Fruit fly (Drosophila melanogaster) whole organism, wandering third instar larva: ENCODE measurements around the gene Gs1l.

Experiments
- Abd-B ChIP-seq: fragments of >200 bp; optimal IDR thresholded peaks from 2 replicates; lab custom pipeline; 2017; ENCODE audit warnings: missing biosample characterization, missing genetic modification characterization
- CG32264 ChIP-seq: fragments of 200-800 bp; sonication (Bioruptor generic); optimal IDR thresholded peaks from 2 replicates; lab custom pipeline; 2016; ENCODE audit warnings: missing biosample characterization, missing genetic modification characterization
- CG9705 ChIP-seq: fragments of 200-800 bp; sonication (Bioruptor generic); optimal IDR thresholded peaks from 2 replicates; lab custom pipeline; 2018; ENCODE audit warnings: missing biosample characterization, mild to moderate bottlenecking, missing genetic modification characterization
- CrebA ChIP-seq: fragments of 200-800 bp; sonication (Bioruptor generic); optimal IDR thresholded peaks from 2 replicates; lab custom pipeline; 2016; ENCODE audit warnings: missing biosample characterization, mild to moderate bottlenecking, missing genetic modification characterization, borderline replicate concordance
- Dfd ChIP-seq: fragments of >200 bp; optimal IDR thresholded peaks from 2 replicates; lab custom pipeline; 2017; ENCODE audit warnings: missing biosample characterization, missing genetic modification characterization
- Dif ChIP-seq: fragments of 200-275, 200-300 bp; sonication (Bioruptor generic); optimal IDR thresholded peaks from 2 replicates; lab custom pipeline; 2018; ENCODE audit warnings: missing biosample characterization, missing genetic modification characterization; ENCODE audit not compliant: partially characterized antibody
- GATAd ChIP-seq: sonication (Bioruptor generic); optimal IDR thresholded peaks from 2 replicates; lab custom pipeline; 2016; ENCODE audit warnings: missing biosample characterization, missing genetic modification characterization
- HLH106 ChIP-seq: fragments of 200-800 bp; optimal IDR thresholded peaks from 3 replicates; lab custom pipeline; 2019; ENCODE audit warnings: missing biosample characterization, mild to moderate bottlenecking, missing genetic modification characterization, moderate library complexity
- Hnf4 ChIP-seq: fragments of 200-800 bp; sonication (Bioruptor generic); optimal IDR thresholded peaks from 2 replicates; lab custom pipeline; 2016; ENCODE audit warnings: missing biosample characterization, mild to moderate bottlenecking, missing genetic modification characterization
- Hr83 ChIP-seq: fragments of 200-300 bp; sonication (Bioruptor generic); optimal IDR thresholded peaks from 2 replicates; lab custom pipeline; 2016; ENCODE audit warnings: missing biosample characterization, mild to moderate bottlenecking, missing genetic modification characterization, moderate library complexity; ENCODE audit not compliant: poor library complexity, severe bottlenecking
- Jra ChIP-seq: sonication (Bioruptor generic); optimal IDR thresholded peaks from 2 replicates; lab custom pipeline; 2016; ENCODE audit warnings: missing biosample characterization, missing genetic modification characterization
- Mio ChIP-seq: sonication (Bioruptor generic); optimal IDR thresholded peaks from 2 replicates; lab custom pipeline; 2016; ENCODE audit warnings: missing biosample characterization, missing genetic modification characterization
- Myc ChIP-seq: fragments of >200 bp; optimal IDR thresholded peaks from 2 replicates; lab custom pipeline; 2017
- N ChIP-seq: fragments of >200 bp; optimal IDR thresholded peaks from 2 replicates; lab custom pipeline; 2018; ENCODE audit warnings: missing biosample characterization, missing external identifiers, missing genetic modification characterization
- OdsH ChIP-seq: fragments of 200-800 bp; sonication (Bioruptor generic); optimal IDR thresholded peaks from 2 replicates; lab custom pipeline; 2016; ENCODE audit warnings: missing biosample characterization, mild to moderate bottlenecking, missing genetic modification characterization
- Rel ChIP-seq, 2 experiments: fragments of 200-800 bp; sonication (Bioruptor generic) in 1 of 2; optimal IDR thresholded peaks; 2 replicates in 1 of 2; 3 replicates in 1 of 2; lab custom pipeline; 2016 to 2019; ENCODE audit warnings: mild to moderate bottlenecking in 2 of 2, missing biosample characterization in 2 of 2, missing genetic modification characterization in 2 of 2, moderate library complexity in 1 of 2
- Sp1 ChIP-seq: fragments of 200-800 bp; sonication (Bioruptor generic); optimal IDR thresholded peaks from 3 replicates; lab custom pipeline; 2019; ENCODE audit warnings: missing biosample characterization, mild to moderate bottlenecking, missing genetic modification characterization, moderate library complexity
- Vsx2 ChIP-seq: fragments of 200-300, 225-300 bp; sonication (Bioruptor generic); optimal IDR thresholded peaks from 2 replicates; lab custom pipeline; 2018; ENCODE audit warnings: missing biosample characterization, missing genetic modification characterization; ENCODE audit not compliant: partially characterized antibody
- br ChIP-seq: fragments of 200-800 bp; sonication (Bioruptor generic); optimal IDR thresholded peaks from 2 replicates; lab custom pipeline; 2016; ENCODE audit warnings: missing biosample characterization, missing genetic modification characterization
- brk ChIP-seq: fragments of 200-800 bp; sonication (Bioruptor generic); optimal IDR thresholded peaks from 2 replicates; lab custom pipeline; 2016; ENCODE audit warnings: missing biosample characterization, mild to moderate bottlenecking, missing genetic modification characterization
- dl ChIP-seq, 2 experiments: fragments of 175-275, 200-275 bp in 1 of 2; fragments of 200-275 bp in 1 of 2; sonication (Bioruptor generic); optimal IDR thresholded peaks; lab custom pipeline; 2018; ENCODE audit warnings: mild to moderate bottlenecking in 2 of 2, missing biosample characterization in 2 of 2, missing genetic modification characterization in 2 of 2, moderate library complexity in 2 of 2; ENCODE audit not compliant: partially characterized antibody in 2 of 2, insufficient read depth in 1 of 2
- dmrt93B ChIP-seq: fragments of 200-800 bp; sonication (Bioruptor generic); optimal IDR thresholded peaks from 2 replicates; lab custom pipeline; 2018; ENCODE audit warnings: missing biosample characterization, mild to moderate bottlenecking, missing genetic modification characterization
- dsf ChIP-seq: sonication (Bioruptor generic); optimal IDR thresholded peaks from 2 replicates; lab custom pipeline; 2016; ENCODE audit warnings: missing biosample characterization, missing genetic modification characterization, borderline replicate concordance
- ey ChIP-seq: fragments of 200-800 bp; sonication (Bioruptor generic); optimal IDR thresholded peaks from 2 replicates; lab custom pipeline; 2016; ENCODE audit warnings: missing biosample characterization, missing genetic modification characterization
- foxo ChIP-seq, 2 experiments: fragments of 200-800 bp; sonication (Bioruptor generic); optimal IDR thresholded peaks; 2 replicates in 1 of 2; 3 replicates in 1 of 2; lab custom pipeline; 2016 to 2017; ENCODE audit warnings: missing biosample characterization in 2 of 2, missing genetic modification characterization in 2 of 2
- fru ChIP-seq: fragments of 200-800 bp; sonication (Bioruptor generic); optimal IDR thresholded peaks from 3 replicates; lab custom pipeline; 2016; ENCODE audit warnings: missing biosample characterization, mild to moderate bottlenecking, missing genetic modification characterization
- h ChIP-seq: fragments of 200-800 bp; sonication (Bioruptor generic); optimal IDR thresholded peaks from 3 replicates; lab custom pipeline; 2016; ENCODE audit warnings: missing biosample characterization, mild to moderate bottlenecking, missing genetic modification characterization
- jim ChIP-seq: fragments of 175-275, 200-325 bp; sonication (Bioruptor generic); optimal IDR thresholded peaks from 2 replicates; lab custom pipeline; 2016; ENCODE audit warnings: missing biosample characterization, mild to moderate bottlenecking, missing genetic modification characterization
- lola ChIP-seq: fragments of >200 bp; optimal IDR thresholded peaks from 2 replicates; lab custom pipeline; 2017; ENCODE audit warnings: missing biosample characterization, missing genetic modification characterization
- rgr ChIP-seq: fragments of 200-800 bp; sonication (Bioruptor generic); optimal IDR thresholded peaks from 3 replicates; lab custom pipeline; 2016; ENCODE audit warnings: missing biosample characterization, mild to moderate bottlenecking, missing genetic modification characterization
- sage ChIP-seq: fragments of 200-800 bp; sonication (Bioruptor generic); optimal IDR thresholded peaks from 2 replicates; lab custom pipeline; 2016; ENCODE audit warnings: missing biosample characterization, mild to moderate bottlenecking, missing genetic modification characterization
- sv ChIP-seq: fragments of 200-800 bp; sonication (Bioruptor generic); optimal IDR thresholded peaks from 3 replicates; lab custom pipeline; 2016; ENCODE audit warnings: missing biosample characterization, missing genetic modification characterization
- tai ChIP-seq: sonication (Bioruptor generic); optimal IDR thresholded peaks from 2 replicates; lab custom pipeline; 2016; ENCODE audit warnings: missing biosample characterization, missing genetic modification characterization
- usp ChIP-seq: fragments of >200 bp; optimal IDR thresholded peaks from 2 replicates; lab custom pipeline; 2017; ENCODE audit warnings: missing biosample characterization, missing genetic modification characterization

The Gs1l gene

DNA sequence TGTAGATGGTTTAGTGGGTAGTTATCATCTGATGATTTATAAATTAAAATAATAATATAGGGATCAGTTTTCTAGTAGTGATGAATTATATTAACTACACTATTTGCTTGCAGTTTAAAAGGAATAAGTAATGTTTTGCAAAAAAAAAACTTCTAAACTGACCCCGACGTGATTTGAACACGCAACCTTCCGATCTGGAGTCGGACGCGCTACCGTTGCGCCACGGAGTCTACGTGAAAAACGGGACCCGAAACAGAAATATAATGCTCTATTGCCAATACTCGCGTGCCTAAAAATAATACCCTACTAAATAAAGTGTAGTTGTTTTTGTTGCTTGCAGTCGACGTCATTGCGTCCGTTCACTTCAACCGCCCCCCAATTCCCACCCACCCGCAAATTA is 37.8 kb downstream of the Gs1l start:
- TF ChIP-seq foxo (GFP tag; optimal IDR thresholded peaks at IDR 0.05; lab: Kevin White, UChicago) = no peak
- TF ChIP-seq Myc (lab: Kevin White, UChicago) = no peak
- no peak for TF ChIP-seq tai (GFP tag; lab: Kevin White, UChicago)
- no peak for TF ChIP-seq OdsH (GFP tag; lab: Kevin White, UChicago)
- no peak for TF ChIP-seq brk (GFP tag; lab: Kevin White, UChicago)
- TF ChIP-seq dl (GFP tag; optimal IDR thresholded peaks at IDR 0.05; lab: Kevin White, UChicago; ENCODE audit: insufficient read depth in 1 of 2, partially characterized antibody in 2 of 2) = no peak
- TF ChIP-seq Hnf4 (GFP tag; lab: Kevin White, UChicago) = no peak
- no peak for TF ChIP-seq CG32264
- TF ChIP-seq N (GFP tag; lab: Kevin White, UChicago) = no peak
- TF ChIP-seq sv (GFP tag; lab: Kevin White, UChicago) = no peak
- TF ChIP-seq Dif = no peak
- no peak for TF ChIP-seq Mio (GFP tag; lab: Kevin White, UChicago)
- no peak for TF ChIP-seq fru (GFP tag; lab: Kevin White, UChicago)
- no peak for TF ChIP-seq CrebA (GFP tag; lab: Kevin White, UChicago)
- TF ChIP-seq usp = no peak
- no peak for TF ChIP-seq br (GFP tag; lab: Kevin White, UChicago)
- TF ChIP-seq Rel (GFP tag; optimal IDR thresholded peaks at IDR 0.05; lab: Kevin White, UChicago) = no peak
- TF ChIP-seq Rel (tag; optimal IDR thresholded peaks at IDR 0.05; lab: Kevin White, UChicago) = no peak
- no peak for TF ChIP-seq Sp1 (GFP tag; lab: Kevin White, UChicago)
- TF ChIP-seq, all 38 proteins: peak for 0

DNA sequence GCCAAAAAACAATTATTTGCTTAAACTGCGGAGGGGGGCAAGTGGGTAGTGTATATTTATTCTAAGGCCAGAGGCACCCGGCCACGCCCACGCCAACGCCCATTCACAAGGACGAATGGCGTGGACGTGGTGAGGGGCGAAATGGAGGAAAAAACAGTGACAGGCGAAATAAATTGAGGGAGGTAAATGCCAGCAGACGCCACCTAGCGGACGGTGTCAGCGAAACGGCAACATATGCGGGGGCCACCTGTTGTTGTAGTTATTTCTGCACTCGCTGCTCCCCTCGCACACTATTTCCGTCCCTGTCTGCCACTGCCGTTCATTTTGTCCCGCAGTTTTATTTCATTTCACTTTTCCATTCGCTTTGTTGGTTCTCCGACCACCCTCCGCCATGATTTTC is 38.6 kb downstream of the Gs1l start:
- TF ChIP-seq h = no peak
- TF ChIP-seq Myc (lab: Kevin White, UChicago) = no peak
- TF ChIP-seq, all 38 proteins: peak for 0

DNA sequence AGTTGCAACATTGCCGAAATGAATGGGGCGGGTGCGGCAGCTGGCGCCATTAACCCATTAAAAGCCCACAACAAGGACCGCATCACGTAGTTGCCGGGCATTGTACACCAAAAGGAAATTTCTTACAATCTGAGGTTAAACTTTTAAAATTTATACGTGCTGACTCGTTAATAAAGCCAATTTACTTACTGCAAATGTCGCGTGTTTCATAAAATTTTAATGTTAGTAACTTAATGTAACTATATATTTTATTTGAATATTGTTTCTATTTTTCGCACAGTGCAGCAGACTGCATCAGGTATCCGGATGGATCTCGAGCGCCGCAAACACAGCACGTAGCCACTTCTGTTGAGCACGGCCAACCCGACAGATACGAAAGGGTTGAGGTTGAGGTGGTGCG is 39.7 kb downstream of the Gs1l start:
- TF ChIP-seq Vsx2 (no peak), jim (no peak), usp (no peak), CG9705 (GFP tag; lab: Kevin White, UChicago) (no peak), dsf (no peak), OdsH (GFP tag; lab: Kevin White, UChicago) (peak; percentile 8), Jra (GFP tag; lab: Kevin White, UChicago) (no peak), dl (GFP tag; optimal IDR thresholded peaks at IDR 0.05; lab: Kevin White, UChicago; ENCODE audit: insufficient read depth in 1 of 2, partially characterized antibody in 2 of 2) (no peak), HLH106 (tag; lab: Kevin White, UChicago) (peak; percentile 50), Abd-B (no peak), CG32264 (no peak), sv (GFP tag; lab: Kevin White, UChicago) (no peak), Dif (no peak), brk (GFP tag; lab: Kevin White, UChicago) (no peak), fru (GFP tag; lab: Kevin White, UChicago) (peak; percentile 30), foxo (GFP tag; optimal IDR thresholded peaks at IDR 0.05; lab: Kevin White, UChicago) (peak in 1 of 2 experiments; percentile 32), dmrt93B (GFP tag; lab: Kevin White, UChicago) (no peak), N (GFP tag; lab: Kevin White, UChicago) (no peak), sage (GFP tag; lab: Kevin White, UChicago) (no peak), lola (no peak), rgr (GFP tag; lab: Kevin White, UChicago) (no peak), h (peak; percentile 18), ey (GFP tag; lab: Kevin White, UChicago) (peak; percentile 21), CrebA (GFP tag; lab: Kevin White, UChicago) (no peak), Sp1 (GFP tag; lab: Kevin White, UChicago) (peak; percentile 47), Hnf4 (GFP tag; lab: Kevin White, UChicago) (no peak), Dfd (GFP tag; lab: Kevin White, UChicago) (no peak), Mio (GFP tag; lab: Kevin White, UChicago) (no peak), GATAd (GFP tag; lab: Kevin White, UChicago) (no peak), Hr83 (GFP tag; lab: Kevin White, UChicago) (no peak), tai (GFP tag; lab: Kevin White, UChicago) (no peak)
